Worm (Caenorhabditis elegans) whole organism, L2 larva: ENCODE data around the gene F40A3.2.

Source experiments
- ZK546.5 ChIP-seq: sonication (generic microtip); optimal IDR thresholded peaks from 2 replicates; lab custom pipeline; 2017; ENCODE audit warnings: missing biosample characterization, missing genetic modification characterization
- ceh-82 ChIP-seq: fragments of 150-350 bp; optimal IDR thresholded peaks from 2 replicates; lab custom pipeline; 2014; ENCODE audit warnings: missing biosample characterization, missing genetic modification characterization
- elt-3 ChIP-seq: sonication (generic microtip); optimal IDR thresholded peaks from 2 replicates; lab custom pipeline; 2017; ENCODE audit warnings: missing biosample characterization, missing genetic modification characterization
- mbf-1 ChIP-seq: sonication (generic microtip); optimal IDR thresholded peaks from 2 replicates; lab custom pipeline; 2017; ENCODE audit warnings: missing biosample characterization, missing genetic modification characterization
- nhr-12 ChIP-seq: fragments of 150-350 bp; optimal IDR thresholded peaks from 2 replicates; lab custom pipeline; 2014; ENCODE audit warnings: missing biosample characterization, missing genetic modification characterization
- nhr-23 ChIP-seq: fragments of 150-350 bp; optimal IDR thresholded peaks from 2 replicates; lab custom pipeline; 2014; ENCODE audit warnings: missing biosample characterization, missing genetic modification reagents, missing genetic modification characterization
- nhr-237 ChIP-seq: fragments of 150-350 bp; optimal IDR thresholded peaks from 2 replicates; lab custom pipeline; 2014; ENCODE audit warnings: missing biosample characterization, missing genetic modification characterization
- snpc-4 ChIP-seq: fragments of 150-350 bp; optimal IDR thresholded peaks from 2 replicates; lab custom pipeline; 2014; ENCODE audit warnings: missing biosample characterization, missing genetic modification characterization
- zag-1 ChIP-seq: fragments of 150-350 bp; optimal IDR thresholded peaks from 2 replicates; lab custom pipeline; 2014; ENCODE audit warnings: missing biosample characterization, missing genetic modification characterization

- TF ChIP-seq ZK546.5 (tag; lab: Kevin White, UChicago) (no peak), mbf-1 (tag; lab: Kevin White, UChicago) (no peak), elt-3 (tag; lab: Kevin White, UChicago) (no peak), zag-1 (tag; lab: Kevin White, UChicago) (no peak), nhr-237 (tag; lab: Kevin White, UChicago) (no peak), nhr-12 (tag; lab: Kevin White, UChicago) (no peak), snpc-4 (tag; lab: Kevin White, UChicago) (no peak), nhr-23 (no peak), ceh-82 (tag; lab: Kevin White, UChicago) (no peak)
These were observed 31.0 kb upstream of the F40A3.2 start for ce11 chrV:7847687-7848086.
